Fruit fly (Drosophila melanogaster): ENCODE results near the gene CG15347.

CG15347 gene

dm6 chrX:8460686-8461085 is at the start of gene CG15347:
TSS of gene CG15347 (minus strand) at chrX:8460898.
- TF ChIP-seq Dll (optimal IDR thresholded peaks at IDR 0.05), result no peak
- no peak for TF ChIP-seq usp (GFP tag; optimal IDR thresholded peaks at IDR 0.05)
- TF ChIP-seq pan (optimal IDR thresholded peaks at IDR 0.05), result no peak
- no peak for TF ChIP-seq EcR (GFP tag; optimal IDR thresholded peaks at IDR 0.05)
- no peak for TF ChIP-seq CG8478 (optimal IDR thresholded peaks at IDR 0.05)
- no peak for TF ChIP-seq psq (optimal IDR thresholded peaks at IDR 0.05)

dm6 chrX:8505023-8505604 is 44.4 kb upstream of the CG15347 start:
- no peak for TF ChIP-seq Dll (optimal IDR thresholded peaks at IDR 0.05)
- no peak for TF ChIP-seq usp (GFP tag; optimal IDR thresholded peaks at IDR 0.05)
- TF ChIP-seq pan (optimal IDR thresholded peaks at IDR 0.05), result no peak
- TF ChIP-seq EcR (GFP tag; optimal IDR thresholded peaks at IDR 0.05), result no peak
- TF ChIP-seq CG8478 (optimal IDR thresholded peaks at IDR 0.05), result no peak
- no peak for TF ChIP-seq psq (optimal IDR thresholded peaks at IDR 0.05)

- TF ChIP-seq Dll (optimal IDR thresholded peaks at IDR 0.05) (no peak), psq (optimal IDR thresholded peaks at IDR 0.05) (no peak), pan (optimal IDR thresholded peaks at IDR 0.05) (no peak), usp (GFP tag; optimal IDR thresholded peaks at IDR 0.05) (no peak), CG8478 (optimal IDR thresholded peaks at IDR 0.05) (no peak), EcR (GFP tag; optimal IDR thresholded peaks at IDR 0.05) (no peak)
These were observed 41.4 kb upstream of the CG15347 start for dm6 chrX:8502053-8502452.

dm6 chrX:8501374-8501773 is 40.7 kb upstream of the CG15347 start:
- TF ChIP-seq Dll (optimal IDR thresholded peaks at IDR 0.05) (no peak), CG8478 (optimal IDR thresholded peaks at IDR 0.05) (no peak), pan (optimal IDR thresholded peaks at IDR 0.05) (no peak), EcR (GFP tag; optimal IDR thresholded peaks at IDR 0.05) (no peak)

dm6 chrX:8499151-8499550 is 38.5 kb upstream of the CG15347 start:
- TF ChIP-seq Dll (optimal IDR thresholded peaks at IDR 0.05) (no peak), psq (optimal IDR thresholded peaks at IDR 0.05) (no peak), EcR (GFP tag; optimal IDR thresholded peaks at IDR 0.05) (no peak), pan (optimal IDR thresholded peaks at IDR 0.05) (no peak), usp (GFP tag; optimal IDR thresholded peaks at IDR 0.05) (no peak), CG8478 (optimal IDR thresholded peaks at IDR 0.05) (no peak)

- no peak for TF ChIP-seq usp (GFP tag; optimal IDR thresholded peaks at IDR 0.05)
- no peak for TF ChIP-seq CG8478 (optimal IDR thresholded peaks at IDR 0.05)
- no peak for TF ChIP-seq pan (optimal IDR thresholded peaks at IDR 0.05)
- TF ChIP-seq psq (optimal IDR thresholded peaks at IDR 0.05), result no peak
- no peak for TF ChIP-seq EcR (GFP tag; optimal IDR thresholded peaks at IDR 0.05)
- no peak for TF ChIP-seq Dll (optimal IDR thresholded peaks at IDR 0.05)
These were observed 37.0 kb upstream of the CG15347 start for dm6 chrX:8497604-8498232.

dm6 chrX:8496362-8496761 is 35.7 kb upstream of the CG15347 start:
- no peak for TF ChIP-seq usp (GFP tag; optimal IDR thresholded peaks at IDR 0.05)
- TF ChIP-seq pan (optimal IDR thresholded peaks at IDR 0.05), result no peak
- no peak for TF ChIP-seq Dll (optimal IDR thresholded peaks at IDR 0.05)
- no peak for TF ChIP-seq psq (optimal IDR thresholded peaks at IDR 0.05)
- no peak for TF ChIP-seq CG8478 (optimal IDR thresholded peaks at IDR 0.05)
- no peak for TF ChIP-seq EcR (GFP tag; optimal IDR thresholded peaks at IDR 0.05)

dm6 chrX:8493473-8493872 is 32.8 kb upstream of the CG15347 start:
- no peak for TF ChIP-seq psq (optimal IDR thresholded peaks at IDR 0.05)
- TF ChIP-seq usp (GFP tag; optimal IDR thresholded peaks at IDR 0.05), result no peak
- TF ChIP-seq CG8478 (optimal IDR thresholded peaks at IDR 0.05), result no peak
- TF ChIP-seq EcR (GFP tag; optimal IDR thresholded peaks at IDR 0.05), result no peak
- no peak for TF ChIP-seq Dll (optimal IDR thresholded peaks at IDR 0.05)
- TF ChIP-seq pan (optimal IDR thresholded peaks at IDR 0.05), result no peak

- TF ChIP-seq Dll (optimal IDR thresholded peaks at IDR 0.05), result no peak
These were observed 32.2 kb upstream of the CG15347 start for dm6 chrX:8492849-8493248.

- no peak for TF ChIP-seq CG8478 (optimal IDR thresholded peaks at IDR 0.05)
- no peak for TF ChIP-seq EcR (GFP tag; optimal IDR thresholded peaks at IDR 0.05)
- TF ChIP-seq usp (GFP tag; optimal IDR thresholded peaks at IDR 0.05), result no peak
- TF ChIP-seq psq (optimal IDR thresholded peaks at IDR 0.05), result no peak
- no peak for TF ChIP-seq Dll (optimal IDR thresholded peaks at IDR 0.05)
- TF ChIP-seq pan (optimal IDR thresholded peaks at IDR 0.05), result no peak
These were observed 30.9 kb upstream of the CG15347 start for dm6 chrX:8491452-8492046.

dm6 chrX:8490976-8491345 is 30.3 kb upstream of the CG15347 start:
- TF ChIP-seq usp (GFP tag; optimal IDR thresholded peaks at IDR 0.05) (no peak), pan (optimal IDR thresholded peaks at IDR 0.05) (no peak), CG8478 (optimal IDR thresholded peaks at IDR 0.05) (no peak), psq (optimal IDR thresholded peaks at IDR 0.05) (no peak), Dll (optimal IDR thresholded peaks at IDR 0.05) (no peak), EcR (GFP tag; optimal IDR thresholded peaks at IDR 0.05) (no peak)

dm6 chrX:8490291-8490975 is 29.7 kb upstream of the CG15347 start:
- TF ChIP-seq Dll (optimal IDR thresholded peaks at IDR 0.05), result no peak
- TF ChIP-seq EcR (GFP tag; optimal IDR thresholded peaks at IDR 0.05), result no peak
- TF ChIP-seq pan (optimal IDR thresholded peaks at IDR 0.05), result no peak
- TF ChIP-seq usp (GFP tag; optimal IDR thresholded peaks at IDR 0.05), result no peak
